Worm (Caenorhabditis elegans) whole organism, mixed stage, embryonic: Measurements from ENCODE around the gene R102.4.

Experiments
- blmp-1 ChIP-seq: fragments of 150-350 bp; optimal IDR thresholded peaks from 2 replicates; lab custom pipeline; 2014; ENCODE audit warnings: missing biosample characterization, missing genetic modification characterization
- ceh-39 ChIP-seq: fragments of 150-350 bp; optimal IDR thresholded peaks from 2 replicates; lab custom pipeline; 2014; ENCODE audit warnings: missing biosample characterization, missing genetic modification characterization
- ces-1 ChIP-seq: fragments of 150-350 bp; optimal IDR thresholded peaks from 2 replicates; lab custom pipeline; 2014; ENCODE audit warnings: missing biosample characterization, missing genetic modification reagents, missing genetic modification characterization
- elt-1 ChIP-seq: sonication (generic microtip); optimal IDR thresholded peaks from 2 replicates; lab custom pipeline; 2017; ENCODE audit warnings: missing genetic modification characterization, mild to moderate bottlenecking, missing compliant biosample characterization, antibody characterized with exemption, moderate library complexity, borderline replicate concordance; ENCODE audit not compliant: insufficient read depth
- lsy-2 ChIP-seq: fragments of 150-350 bp; optimal IDR thresholded peaks from 2 replicates; lab custom pipeline; 2014; ENCODE audit warnings: missing biosample characterization, missing genetic modification characterization
- mep-1 ChIP-seq: fragments of 150-350 bp; optimal IDR thresholded peaks from 2 replicates; lab custom pipeline; 2017; ENCODE audit warnings: missing biosample characterization, missing genetic modification reagents, missing genetic modification characterization, inconsistent platforms
- mls-2 ChIP-seq: sonication (generic microtip); optimal IDR thresholded peaks from 2 replicates; lab custom pipeline; 2016; ENCODE audit warnings: mild to moderate bottlenecking, missing genetic modification characterization, moderate library complexity, missing compliant biosample characterization
- nhr-2 ChIP-seq: fragments of 150-350 bp; optimal IDR thresholded peaks from 2 replicates; lab custom pipeline; 2014; ENCODE audit warnings: missing biosample characterization, missing genetic modification characterization
- nhr-76 ChIP-seq: sonication (generic microtip); optimal IDR thresholded peaks from 2 replicates; lab custom pipeline; 2017; ENCODE audit warnings: missing biosample characterization, missing genetic modification characterization
- snpc-4 ChIP-seq: fragments of 150-350 bp; optimal IDR thresholded peaks from 2 replicates; lab custom pipeline; 2014; ENCODE audit warnings: missing biosample characterization, missing genetic modification characterization
- sptf-1 ChIP-seq: sonication (generic microtip); optimal IDR thresholded peaks from 2 replicates; lab custom pipeline; 2017; ENCODE audit warnings: mild to moderate bottlenecking, missing genetic modification characterization, moderate library complexity, missing compliant biosample characterization
- unc-39 ChIP-seq: fragments of 150-350 bp; optimal IDR thresholded peaks from 2 replicates; lab custom pipeline; 2014; ENCODE audit warnings: missing biosample characterization, missing genetic modification characterization
- unc-62 ChIP-seq: fragments of 150-350 bp; optimal IDR thresholded peaks from 2 replicates; lab custom pipeline; 2014; ENCODE audit warnings: missing biosample characterization, missing genetic modification reagents, missing genetic modification characterization

DNA sequence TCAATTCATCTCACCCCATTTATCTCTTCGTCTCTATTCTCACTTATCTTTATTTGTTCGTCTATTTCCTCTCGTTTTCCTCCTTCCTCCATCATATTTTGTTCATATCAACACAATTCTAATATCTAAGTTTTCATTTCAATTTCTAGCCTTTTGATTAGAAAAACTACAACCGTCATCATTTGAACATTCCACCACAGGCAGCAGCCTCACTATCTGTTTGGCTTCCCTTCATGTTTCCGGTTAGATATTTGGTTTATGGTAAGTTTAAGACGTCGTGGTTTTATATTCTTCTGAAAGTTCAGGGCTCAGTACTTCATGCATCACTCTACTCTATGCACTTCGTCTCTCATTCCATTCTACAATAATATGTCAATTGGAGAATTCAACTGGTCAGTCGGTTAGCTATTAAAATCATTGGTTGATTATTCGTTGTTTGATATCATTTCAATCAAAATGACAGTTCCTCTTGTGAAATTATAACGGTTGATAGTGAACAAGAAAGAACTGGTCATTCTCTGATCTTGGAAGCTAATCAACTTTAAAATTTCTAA lies 38.3 kb downstream of the R102.4 start, which contains the start of gene K08C7.1:
- no peak for TF ChIP-seq ces-1 (GFP tag; lab: Kevin White, UChicago)
- TF ChIP-seq snpc-4: no peak
- no peak for TF ChIP-seq lsy-2 (tag; lab: Kevin White, UChicago)
- no peak for TF ChIP-seq nhr-76 (tag; lab: Kevin White, UChicago)
- TF ChIP-seq elt-1: no peak
- TF ChIP-seq nhr-2: no peak
- TF ChIP-seq unc-62: no peak
- no peak for TF ChIP-seq blmp-1 (tag; lab: Kevin White, UChicago)
- TF ChIP-seq ceh-39: no peak
- TF ChIP-seq sptf-1 (tag; lab: Kevin White, UChicago): no peak
- TF ChIP-seq mep-1 (tag; lab: Kevin White, UChicago): no peak
- TF ChIP-seq mls-2 (tag; lab: Kevin White, UChicago): no peak
- TF ChIP-seq unc-39: no peak
